Worm (Caenorhabditis elegans) whole organism, midembryonic: ENCODE data around the gene Y73B6BL.270.

Source experiments
- T22C8.4 ChIP-seq: fragments of 200-800 bp; sonication (Bioruptor generic); IDR thresholded peaks from 2 replicates; pipeline ENCODE4 v1.3.6; 2022; ENCODE audit warnings: missing genetic modification characterization, missing compliant biosample characterization
- cog-1 ChIP-seq: sonication (generic microtip); optimal IDR thresholded peaks from 2 replicates; lab custom pipeline; 2016; ENCODE audit warnings: missing genetic modification characterization, missing compliant biosample characterization
- flt-1 ChIP-seq: fragments of 200-800 bp; sonication (Bioruptor generic); IDR thresholded peaks from 2 replicates; pipeline ENCODE4 v1.3.6; 2022; ENCODE audit warnings: missing genetic modification characterization, missing compliant biosample characterization
- klf-2 ChIP-seq: fragments of 200-800 bp; sonication (Bioruptor generic); conservative IDR thresholded peaks from 2 replicates; pipeline ENCODE4 v1.3.6; 2022; ENCODE audit warnings: missing genetic modification reagents, missing genetic modification characterization, missing compliant biosample characterization
- med-1 ChIP-seq: sonication (generic microtip); optimal IDR thresholded peaks from 2 replicates; lab custom pipeline; 2017; ENCODE audit warnings: missing genetic modification characterization, mild to moderate bottlenecking, missing compliant biosample characterization, antibody characterized with exemption, missing genetic modification reagents; ENCODE audit not compliant: insufficient read depth
- ref-1 ChIP-seq: fragments of 200-800 bp; sonication (Bioruptor generic); conservative IDR thresholded peaks from 2 replicates; pipeline ENCODE4 v1.3.6; 2022; ENCODE audit warnings: missing genetic modification reagents, missing genetic modification characterization, missing compliant biosample characterization
- tab-1 ChIP-seq: fragments of 200-800 bp; sonication (Bioruptor generic); IDR thresholded peaks from 2 replicates; pipeline ENCODE4 v1.3.6; 2022; ENCODE audit warnings: missing genetic modification characterization, missing compliant biosample characterization
- ztf-29 ChIP-seq: fragments of 200-800 bp; sonication (Bioruptor generic); IDR thresholded peaks from 2 replicates; pipeline ENCODE4 v1.3.6; 2022; ENCODE audit warnings: missing genetic modification reagents, missing genetic modification characterization, missing compliant biosample characterization

DNA sequence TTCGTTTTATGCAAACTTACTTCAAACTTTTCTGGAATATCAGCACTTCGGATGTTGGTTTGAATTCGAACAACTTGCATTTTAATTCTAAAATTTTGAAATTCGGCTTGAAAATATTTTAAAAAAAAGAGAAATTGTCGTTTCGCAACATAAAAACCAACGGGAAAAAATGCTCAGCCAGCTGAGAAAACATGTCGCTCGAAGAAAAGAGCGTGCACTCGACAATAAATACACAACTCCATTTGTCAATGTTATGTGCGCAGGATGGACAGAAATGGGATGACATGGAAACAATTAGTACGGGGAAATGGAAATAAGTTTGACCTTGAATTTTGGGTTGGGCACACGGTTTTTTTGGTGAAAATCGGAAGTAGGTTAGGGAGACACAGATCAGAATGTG is 29.2 kb upstream of the Y73B6BL.270 start, which contains the start of gene mif-4:
- TF ChIP-seq T22C8.4 (GFP tag; lab: Robert Waterston, UW) (no peak), med-1 (GFP tag; lab: Kevin White, UChicago) (no peak), flt-1 (GFP tag; lab: Robert Waterston, UW) (0 out of 2 replicates have a peak, but pooled peaks have one; percentile 40), tab-1 (no peak), cog-1 (tag; lab: Kevin White, UChicago) (no peak), klf-2 (GFP tag; lab: Robert Waterston, UW) (no peak), ref-1 (GFP tag; lab: Robert Waterston, UW) (no peak), ztf-29 (GFP tag; lab: Robert Waterston, UW) (no peak)
